Fruit fly (Drosophila melanogaster) whole organism, embryonic: ENCODE data around the gene tex.

Source experiments
- Ada2b ChIP-seq: fragments of 200-800 bp; sonication (Bioruptor generic); IDR thresholded peaks from 2 replicates; pipeline ENCODE4 v1.3.6; 2022; ENCODE audit warnings: missing biosample characterization, missing genetic modification characterization
- BEAF-32 ChIP-seq: fragments of 200-800 bp; sonication (Bioruptor generic); optimal IDR thresholded peaks from 3 replicates; lab custom pipeline; 2017; ENCODE audit warnings: missing biosample characterization, missing genetic modification characterization, mild to moderate bottlenecking, moderate library complexity, missing genetic modification reagents
- Bdp1 ChIP-seq: fragments of 200-800 bp; sonication (Bioruptor generic); optimal IDR thresholded peaks from 3 replicates; lab custom pipeline; 2016; ENCODE audit warnings: missing biosample characterization, missing genetic modification characterization
- CG10267 ChIP-seq: fragments of 200-800 bp; sonication (Bioruptor generic); optimal IDR thresholded peaks from 2 replicates; lab custom pipeline; 2018; ENCODE audit warnings: missing biosample characterization, mild to moderate bottlenecking, missing genetic modification characterization, moderate library complexity
- CG12942 ChIP-seq: fragments of 200-800 bp; sonication (Bioruptor generic); optimal IDR thresholded peaks from 3 replicates; lab custom pipeline; 2016; ENCODE audit warnings: missing biosample characterization, missing genetic modification characterization
- CG13296 ChIP-seq: fragments of 200-800 bp; sonication (Bioruptor generic); optimal IDR thresholded peaks from 3 replicates; lab custom pipeline; 2018; ENCODE audit warnings: missing biosample characterization, mild to moderate bottlenecking, missing genetic modification characterization
- CG14050 ChIP-seq: fragments of 200-800 bp; sonication (Bioruptor generic); IDR thresholded peaks from 3 replicates; pipeline ENCODE4 v1.3.6; 2022; ENCODE audit warnings: missing biosample characterization, missing genetic modification characterization
- CG15011 ChIP-seq: fragments of 200-800 bp; sonication (Bioruptor generic); optimal IDR thresholded peaks from 3 replicates; lab custom pipeline; 2018; ENCODE audit warnings: missing biosample characterization, mild to moderate bottlenecking, missing genetic modification characterization
- CG17612 ChIP-seq: fragments of 200-800 bp; sonication (Bioruptor generic); IDR thresholded peaks from 2 replicates; pipeline ENCODE4 v1.3.6; 2022; ENCODE audit warnings: missing biosample characterization, missing genetic modification characterization
- CG18011 ChIP-seq: fragments of 200-800 bp; sonication (Bioruptor generic); optimal IDR thresholded peaks from 2 replicates; lab custom pipeline; 2017; ENCODE audit warnings: missing biosample characterization, missing genetic modification characterization, mild to moderate bottlenecking, moderate library complexity, missing genotype
- CG2678 ChIP-seq: fragments of 200-800 bp; sonication (Bioruptor generic); optimal IDR thresholded peaks from 3 replicates; lab custom pipeline; 2019; ENCODE audit warnings: missing biosample characterization, mild to moderate bottlenecking, missing genetic modification characterization, moderate library complexity
- CG2712 ChIP-seq: fragments of 200-800 bp; optimal IDR thresholded peaks from 3 replicates; lab custom pipeline; 2019; ENCODE audit warnings: missing biosample characterization, mild to moderate bottlenecking, missing genetic modification characterization, moderate library complexity
- CG32532 ChIP-seq: fragments of 200-800 bp; sonication (Bioruptor generic); IDR thresholded peaks from 2 replicates; pipeline ENCODE4 v1.3.6; 2022; ENCODE audit warnings: missing biosample characterization, missing genetic modification characterization
- CG33213 ChIP-seq: fragments of 200-800 bp; sonication (Bioruptor generic); optimal IDR thresholded peaks from 3 replicates; lab custom pipeline; 2016; ENCODE audit warnings: missing biosample characterization, missing genetic modification characterization
- CG4282 ChIP-seq: fragments of 200-800 bp; sonication (Bioruptor generic); optimal IDR thresholded peaks from 2 replicates; lab custom pipeline; 2016; ENCODE audit warnings: missing biosample characterization, missing genetic modification characterization
- CG43689 ChIP-seq: fragments of 200-800 bp; sonication (Bioruptor generic); IDR thresholded peaks from 2 replicates; pipeline ENCODE4 v1.3.6; 2022; ENCODE audit warnings: missing biosample characterization, missing genetic modification characterization
- CG4424 ChIP-seq: fragments of 200-800 bp; sonication (Bioruptor generic); optimal IDR thresholded peaks from 3 replicates; lab custom pipeline; 2016; ENCODE audit warnings: missing biosample characterization, missing genetic modification characterization
- CG6272 ChIP-seq: fragments of 200-800 bp; sonication (Bioruptor generic); IDR thresholded peaks from 2 replicates; pipeline ENCODE4 v1.3.6; 2022; ENCODE audit warnings: missing biosample characterization, missing genetic modification characterization
- CG6689 ChIP-seq: fragments of 200-800 bp; sonication (Bioruptor generic); IDR thresholded peaks from 2 replicates; pipeline ENCODE4 v1.3.6; 2022; ENCODE audit warnings: missing biosample characterization, missing genetic modification characterization
- CG8359 ChIP-seq: fragments of 200-800 bp; sonication (Bioruptor generic); optimal IDR thresholded peaks from 2 replicates; lab custom pipeline; 2017; ENCODE audit warnings: missing biosample characterization, mild to moderate bottlenecking, missing genetic modification characterization, borderline replicate concordance
- Chrac-16 ChIP-seq: fragments of 200-800 bp; sonication (Bioruptor generic); optimal IDR thresholded peaks from 3 replicates; lab custom pipeline; 2016; ENCODE audit warnings: missing biosample characterization, missing genetic modification characterization
- Dfd ChIP-seq, 2 experiments: fragments of >200 bp; optimal IDR thresholded peaks; 2 replicates each; lab custom pipeline; 2017; ENCODE audit warnings: missing biosample characterization in 2 of 2, missing genetic modification characterization in 2 of 2
- Dp ChIP-seq: fragments of 200-800 bp; sonication (Bioruptor generic); optimal IDR thresholded peaks from 2 replicates; lab custom pipeline; 2018; ENCODE audit warnings: missing biosample characterization, mild to moderate bottlenecking, missing genetic modification characterization, moderate library complexity
- ERR ChIP-seq: fragments of 200-800 bp; sonication (Bioruptor generic); optimal IDR thresholded peaks from 2 replicates; lab custom pipeline; 2016; ENCODE audit warnings: missing biosample characterization, missing genetic modification characterization
- Fer3 ChIP-seq: fragments of 200-800 bp; sonication (Bioruptor generic); optimal IDR thresholded peaks from 2 replicates; lab custom pipeline; 2018; ENCODE audit warnings: missing biosample characterization, mild to moderate bottlenecking, missing genetic modification characterization, moderate library complexity
- Lhr ChIP-seq: fragments of 200-800 bp; sonication (Bioruptor generic); optimal IDR thresholded peaks from 3 replicates; lab custom pipeline; 2017; ENCODE audit warnings: mild to moderate bottlenecking, missing biosample characterization, missing genetic modification reagents, missing genetic modification characterization
- MBD-R2 ChIP-seq: fragments of 200-800 bp; sonication (Bioruptor generic); IDR thresholded peaks from 2 replicates; pipeline ENCODE4 v1.3.6; 2022; ENCODE audit warnings: missing biosample characterization, missing genetic modification characterization
- Myb ChIP-seq: fragments of 200-800 bp; sonication (Bioruptor generic); optimal IDR thresholded peaks from 2 replicates; lab custom pipeline; 2016; ENCODE audit warnings: missing biosample characterization, missing genetic modification characterization
- NFAT ChIP-seq: fragments of 200-800 bp; sonication (Bioruptor generic); IDR thresholded peaks from 2 replicates; pipeline ENCODE4 v1.3.6; 2022; ENCODE audit warnings: missing biosample characterization, missing genetic modification characterization
- Nf-YA ChIP-seq: fragments of 200-800 bp; sonication (Bioruptor generic); IDR thresholded peaks from 2 replicates; pipeline ENCODE4 v1.3.6; 2022; ENCODE audit warnings: missing biosample characterization, missing genetic modification characterization
- Nf-YC ChIP-seq: fragments of 200-800 bp; optimal IDR thresholded peaks from 3 replicates; lab custom pipeline; 2019; ENCODE audit warnings: missing biosample characterization, mild to moderate bottlenecking, missing genetic modification characterization, moderate library complexity
- Tbp ChIP-seq: fragments of >200 bp; optimal IDR thresholded peaks from 2 replicates; lab custom pipeline; 2018; ENCODE audit warnings: missing biosample characterization, missing genetic modification characterization
- Xrp1 ChIP-seq: fragments of 200-800 bp; sonication (Bioruptor generic); IDR thresholded peaks from 2 replicates; pipeline ENCODE4 v1.3.6; 2022; ENCODE audit warnings: missing biosample characterization, missing genetic modification characterization
- aop ChIP-seq: fragments of 200-800 bp; sonication (Bioruptor generic); IDR thresholded peaks from 2 replicates; pipeline ENCODE4 v1.3.6; 2022; ENCODE audit warnings: missing biosample characterization, missing genetic modification characterization
- ato ChIP-seq: fragments of 200-800 bp; sonication (Bioruptor generic); IDR thresholded peaks from 2 replicates; pipeline ENCODE4 v1.3.6; 2022; ENCODE audit warnings: missing biosample characterization, missing genetic modification characterization; ENCODE audit not compliant: partially characterized antibody
- bab2 ChIP-seq: fragments of 200-800 bp; sonication (Bioruptor generic); optimal IDR thresholded peaks from 2 replicates; lab custom pipeline; 2016; ENCODE audit warnings: missing biosample characterization, missing genetic modification characterization
- dmrt11E ChIP-seq: fragments of 200-800 bp; sonication (Bioruptor generic); optimal IDR thresholded peaks from 3 replicates; lab custom pipeline; 2018; ENCODE audit warnings: missing biosample characterization, mild to moderate bottlenecking, missing genetic modification characterization, moderate library complexity
- ems ChIP-seq: fragments of 200-800 bp; sonication (Bioruptor generic); optimal IDR thresholded peaks from 3 replicates; lab custom pipeline; 2016; ENCODE audit warnings: missing biosample characterization, missing genetic modification characterization
- exex ChIP-seq: fragments of 200-800 bp; sonication (Bioruptor generic); optimal IDR thresholded peaks from 4 replicates; lab custom pipeline; 2018; ENCODE audit warnings: missing biosample characterization, mild to moderate bottlenecking, missing genetic modification characterization, moderate library complexity
- gce ChIP-seq: fragments of 200-800 bp; sonication (Bioruptor generic); IDR thresholded peaks from 3 replicates; pipeline ENCODE4 v1.3.6; 2022; ENCODE audit warnings: missing biosample characterization, missing genetic modification characterization
- grn ChIP-seq: fragments of 200-800 bp; sonication (Bioruptor generic); optimal IDR thresholded peaks from 3 replicates; lab custom pipeline; 2017; ENCODE audit warnings: missing biosample characterization, missing genetic modification characterization
- jigr1 ChIP-seq: fragments of 200-800 bp; sonication (Bioruptor generic); IDR thresholded peaks from 3 replicates; pipeline ENCODE4 v1.3.6; 2022; ENCODE audit warnings: missing biosample characterization, missing genetic modification characterization
- jing ChIP-seq: fragments of 200-800 bp; sonication (Bioruptor generic); optimal IDR thresholded peaks from 2 replicates; lab custom pipeline; 2018; ENCODE audit warnings: missing biosample characterization, mild to moderate bottlenecking, missing genetic modification characterization
- odd ChIP-seq: fragments of 200-800 bp; sonication (Bioruptor generic); optimal IDR thresholded peaks from 2 replicates; lab custom pipeline; 2017; ENCODE audit warnings: missing biosample characterization, mild to moderate bottlenecking, missing genetic modification characterization
- pfk ChIP-seq: fragments of 200-800 bp; sonication (Bioruptor generic); optimal IDR thresholded peaks from 2 replicates; lab custom pipeline; 2018; ENCODE audit warnings: missing biosample characterization, mild to moderate bottlenecking, missing genetic modification characterization, moderate library complexity
- pros ChIP-seq: fragments of 200-800 bp; sonication (Bioruptor generic); optimal IDR thresholded peaks from 3 replicates; lab custom pipeline; 2019; ENCODE audit warnings: missing biosample characterization, mild to moderate bottlenecking, missing genetic modification characterization, moderate library complexity
- psq ChIP-seq: fragments of 200-800 bp; sonication (Bioruptor generic); optimal IDR thresholded peaks from 2 replicates; lab custom pipeline; 2017; ENCODE audit warnings: missing biosample characterization, missing genetic modification characterization
- rib ChIP-seq: fragments of 200-800 bp; sonication (Bioruptor generic); IDR thresholded peaks from 2 replicates; pipeline ENCODE4 v1.3.6; 2022; ENCODE audit warnings: missing biosample characterization, missing genetic modification characterization
- run ChIP-seq: fragments of 200-800 bp; sonication (Bioruptor generic); optimal IDR thresholded peaks from 3 replicates; lab custom pipeline; 2018; ENCODE audit warnings: missing biosample characterization, mild to moderate bottlenecking, missing genetic modification characterization
- shn ChIP-seq: fragments of 200-800 bp; sonication (Bioruptor generic); optimal IDR thresholded peaks from 3 replicates; lab custom pipeline; 2016; ENCODE audit warnings: missing biosample characterization, missing genetic modification characterization
- sna ChIP-seq: fragments of 200-800 bp; sonication (Bioruptor generic); IDR thresholded peaks from 2 replicates; pipeline ENCODE4 v1.3.6; 2022; ENCODE audit warnings: missing biosample characterization, missing genetic modification characterization; ENCODE audit not compliant: partially characterized antibody
- usp ChIP-seq: fragments of >200 bp; optimal IDR thresholded peaks from 2 replicates; lab custom pipeline; 2017; ENCODE audit warnings: missing biosample characterization, missing genetic modification characterization

tex gene

dm6 chr3R:8355579-8355978 lies 47.1 kb upstream of the tex start (continued):
- peak; percentile 97 for TF ChIP-seq Fer3 (tag; lab: Kevin White, UChicago)
- peak; percentile 90 for TF ChIP-seq MBD-R2
- no peak for TF ChIP-seq Tbp (GFP tag; lab: Kevin White, UChicago)
- TF ChIP-seq CG6689 = peak; percentile 94
- TF ChIP-seq Lhr (GFP tag; lab: Kevin White, UChicago) = peak; percentile 9
- peak; percentile 88 for TF ChIP-seq jing
- TF ChIP-seq Dp (GFP tag; lab: Kevin White, UChicago) = peak; percentile 4
- TF ChIP-seq sna (GFP tag; lab: Robert Waterston, UW) = no peak
- peak; percentile 85 for TF ChIP-seq exex (tag; lab: Kevin White, UChicago)
- no peak for TF ChIP-seq ato (GFP tag; lab: Robert Waterston, UW)
- TF ChIP-seq Bdp1 (GFP tag; lab: Kevin White, UChicago) = peak; percentile 90
- TF ChIP-seq dmrt11E (tag; lab: Kevin White, UChicago) = peak; percentile 57
- TF ChIP-seq pros = peak; percentile 44
- peak; percentile 92 for TF ChIP-seq CG15011 (GFP tag; lab: Kevin White, UChicago)
- TF ChIP-seq ERR (GFP tag; lab: Kevin White, UChicago) = peak; percentile 92
- peak; percentile 96 for TF ChIP-seq shn (GFP tag; lab: Kevin White, UChicago)
- peak; percentile 96 for TF ChIP-seq rib (GFP tag; lab: Robert Waterston, UW)
- peak; percentile 87 for TF ChIP-seq Myb (GFP tag; lab: Kevin White, UChicago)
- peak; percentile 87 for TF ChIP-seq CG17612
- TF ChIP-seq NFAT (GFP tag; lab: Robert Waterston, UW) = peak; percentile 95
- TF ChIP-seq aop (GFP tag; lab: Robert Waterston, UW) = peak; percentile 69
- TF ChIP-seq Nf-YC (tag; lab: Kevin White, UChicago) = peak; percentile 51
- no peak for TF ChIP-seq pfk (GFP tag; lab: Kevin White, UChicago)
- TF ChIP-seq CG13296 (GFP tag; lab: Kevin White, UChicago) = peak; percentile 91
- peak; percentile 95 for TF ChIP-seq CG4424 (GFP tag; lab: Kevin White, UChicago)
- TF ChIP-seq usp = no peak
- peak; percentile 95 for TF ChIP-seq ems (GFP tag; lab: Kevin White, UChicago)
- peak; percentile 91 for TF ChIP-seq Nf-YA (GFP tag; lab: Robert Waterston, UW)
- TF ChIP-seq psq (GFP tag; lab: Kevin White, UChicago) = peak; percentile 79
- TF ChIP-seq CG6272 = peak; percentile 90
- peak; percentile 85 for TF ChIP-seq CG10267 (tag; lab: Kevin White, UChicago)
- TF ChIP-seq CG12942 = peak; percentile 91
- peak; percentile 95 for TF ChIP-seq Xrp1 (GFP tag; lab: Robert Waterston, UW)
- peak; percentile 95 for TF ChIP-seq Ada2b
- TF ChIP-seq bab2 (GFP tag; lab: Kevin White, UChicago) = peak; percentile 96
- TF ChIP-seq Dfd (GFP tag; optimal IDR thresholded peaks at IDR 0.05; lab: Kevin White, UChicago) = peak in 1 of 2 experiments; percentile 60
- TF ChIP-seq Chrac-16 (GFP tag; lab: Kevin White, UChicago) = peak; percentile 95
- peak; percentile 88 for TF ChIP-seq run (tag; lab: Kevin White, UChicago)
- TF ChIP-seq CG2712 (tag; lab: Kevin White, UChicago) = peak; percentile 92
- peak; percentile 67; the same call in 2 of the 3 replicates for TF ChIP-seq jigr1
- TF ChIP-seq CG32532 (GFP tag; lab: Robert Waterston, UW) = peak; percentile 98
- peak; percentile 48 for TF ChIP-seq grn (GFP tag; lab: Kevin White, UChicago)
- peak; percentile 76 for TF ChIP-seq CG43689 (GFP tag; lab: Robert Waterston, UW)
- peak; percentile 90 for TF ChIP-seq odd (GFP tag; lab: Kevin White, UChicago)
- TF ChIP-seq CG18011 (GFP tag; lab: Kevin White, UChicago) = peak; percentile 87
- TF ChIP-seq CG8359 (GFP tag; lab: Kevin White, UChicago) = peak; percentile 51
- TF ChIP-seq CG14050 (GFP tag; lab: Robert Waterston, UW) = peak; percentile 91
- peak; percentile 89 for TF ChIP-seq gce (GFP tag; lab: Robert Waterston, UW)
- no peak for TF ChIP-seq BEAF-32
- TF ChIP-seq CG2678 (tag; lab: Kevin White, UChicago) = peak; percentile 97
- peak; percentile 89 for TF ChIP-seq CG4282 (GFP tag; lab: Kevin White, UChicago)
- peak; percentile 96 for TF ChIP-seq CG33213
